Fruit fly (Drosophila melanogaster) whole organism, embryonic: Measurements from ENCODE around the gene Syx13.
A peak's percentile ranks its signal among the peaks of the same experiment; 100 is the strongest.

Source experiments
- Antp ChIP-seq: fragments of 200-800 bp; sonication (Bioruptor generic); optimal IDR thresholded peaks from 3 replicates; lab custom pipeline; 2016; ENCODE audit warnings: missing biosample characterization, missing genetic modification characterization
- Atf-2 ChIP-seq: fragments of 200-800 bp; sonication (Bioruptor generic); optimal IDR thresholded peaks from 2 replicates; lab custom pipeline; 2016; ENCODE audit warnings: missing biosample characterization, missing genetic modification characterization
- B-H1 ChIP-seq: fragments of 200-800 bp; sonication (Bioruptor generic); IDR thresholded peaks from 3 replicates; pipeline ENCODE4 v1.3.6; 2022; ENCODE audit warnings: missing biosample characterization, missing genetic modification characterization
- BtbVII ChIP-seq: fragments of 200-800 bp; sonication (Bioruptor generic); optimal IDR thresholded peaks from 3 replicates; lab custom pipeline; 2017; ENCODE audit warnings: missing biosample characterization, mild to moderate bottlenecking, missing genetic modification characterization
- Bteb2 ChIP-seq: fragments of 200-800 bp; sonication (Bioruptor generic); optimal IDR thresholded peaks from 2 replicates; lab custom pipeline; 2016; ENCODE audit warnings: missing biosample characterization, missing genetic modification characterization
- CG10209 ChIP-seq: fragments of 200-800 bp; sonication (Bioruptor generic); optimal IDR thresholded peaks from 3 replicates; lab custom pipeline; 2017; ENCODE audit warnings: missing biosample characterization, mild to moderate bottlenecking, missing genetic modification characterization, missing genetic modification reagents
- CG10654 ChIP-seq: fragments of 200-800 bp; sonication (Bioruptor generic); optimal IDR thresholded peaks from 2 replicates; lab custom pipeline; 2016; ENCODE audit warnings: missing biosample characterization, missing genetic modification characterization
- CG12236 ChIP-seq: fragments of 200-800 bp; sonication (Bioruptor generic); optimal IDR thresholded peaks from 2 replicates; lab custom pipeline; 2016; ENCODE audit warnings: missing biosample characterization, missing genetic modification characterization
- CG13894 ChIP-seq: fragments of 200-800 bp; sonication (Bioruptor generic); optimal IDR thresholded peaks from 3 replicates; lab custom pipeline; 2018; ENCODE audit warnings: missing biosample characterization, mild to moderate bottlenecking, missing genetic modification characterization, moderate library complexity
- CG14860 ChIP-seq: fragments of 200-800 bp; sonication (Bioruptor generic); IDR thresholded peaks from 3 replicates; pipeline ENCODE4 v1.3.6; 2022; ENCODE audit warnings: missing biosample characterization, missing genetic modification characterization; ENCODE audit not compliant: partially characterized antibody
- CG15011 ChIP-seq: fragments of 200-800 bp; sonication (Bioruptor generic); optimal IDR thresholded peaks from 3 replicates; lab custom pipeline; 2018; ENCODE audit warnings: missing biosample characterization, mild to moderate bottlenecking, missing genetic modification characterization
- CG17361 ChIP-seq: fragments of 200-800 bp; sonication (Bioruptor generic); IDR thresholded peaks from 3 replicates; pipeline ENCODE4 v1.3.6; 2022; ENCODE audit warnings: missing biosample characterization, missing genetic modification characterization
- CG17568 ChIP-seq: fragments of 200-800 bp; sonication (Bioruptor generic); optimal IDR thresholded peaks from 2 replicates; lab custom pipeline; 2018; ENCODE audit warnings: missing biosample characterization, mild to moderate bottlenecking, missing genetic modification characterization, moderate library complexity
- CG2875 ChIP-seq: fragments of 200-800 bp; sonication (Bioruptor generic); optimal IDR thresholded peaks from 2 replicates; lab custom pipeline; 2017; ENCODE audit warnings: missing biosample characterization, mild to moderate bottlenecking, missing genetic modification characterization, missing genetic modification reagents
- CG32767 ChIP-seq: fragments of 200-800 bp; sonication (Bioruptor generic); IDR thresholded peaks from 2 replicates; pipeline ENCODE4 v1.3.6; 2022; ENCODE audit warnings: missing biosample characterization, missing genetic modification characterization
- CG3838 ChIP-seq: fragments of 200-800 bp; sonication (Bioruptor generic); optimal IDR thresholded peaks from 3 replicates; lab custom pipeline; 2016; ENCODE audit warnings: missing biosample characterization, missing genetic modification characterization
- CG3995 ChIP-seq: fragments of 200-800 bp; sonication (Bioruptor generic); optimal IDR thresholded peaks from 3 replicates; lab custom pipeline; 2016; ENCODE audit warnings: missing biosample characterization, missing genetic modification characterization
- CG4730 ChIP-seq: fragments of 200-800 bp; sonication (Bioruptor generic); IDR thresholded peaks from 2 replicates; pipeline ENCODE4 v1.3.6; 2022; ENCODE audit warnings: missing biosample characterization, missing genetic modification characterization
- CG5245 ChIP-seq: fragments of 200-800 bp; sonication (Bioruptor generic); optimal IDR thresholded peaks from 3 replicates; lab custom pipeline; 2016; ENCODE audit warnings: missing biosample characterization, missing genetic modification characterization
- CG7357 ChIP-seq: fragments of 200-800 bp; sonication (Bioruptor generic); IDR thresholded peaks from 3 replicates; pipeline ENCODE4 v1.3.6; 2022; ENCODE audit warnings: missing biosample characterization, missing genetic modification characterization
- CG7372 ChIP-seq: fragments of 200-800 bp; sonication (Bioruptor generic); IDR thresholded peaks from 2 replicates; pipeline ENCODE4 v1.3.6; 2022; ENCODE audit warnings: missing biosample characterization, missing genetic modification characterization
- CG7839 ChIP-seq: fragments of 200-800 bp; sonication (Bioruptor generic); optimal IDR thresholded peaks from 3 replicates; lab custom pipeline; 2018; ENCODE audit warnings: missing biosample characterization, mild to moderate bottlenecking, missing genetic modification characterization, moderate library complexity
- Dfd ChIP-seq, 2 experiments: fragments of >200 bp; optimal IDR thresholded peaks; 2 replicates each; lab custom pipeline; 2017; ENCODE audit warnings: missing biosample characterization in 2 of 2, missing genetic modification characterization in 2 of 2
- Ets97D ChIP-seq: fragments of 200-800 bp; sonication (Bioruptor generic); optimal IDR thresholded peaks from 3 replicates; lab custom pipeline; 2016; ENCODE audit warnings: missing biosample characterization, missing genetic modification characterization
- Gug ChIP-seq: fragments of 200-800 bp; sonication (Bioruptor generic); IDR thresholded peaks from 4 replicates; pipeline ENCODE4 v1.3.6; 2022; ENCODE audit warnings: missing biosample characterization, missing genetic modification characterization
- HLH4C ChIP-seq: fragments of 200-800 bp; sonication (Bioruptor generic); IDR thresholded peaks from 3 replicates; pipeline ENCODE4 v1.3.6; 2022; ENCODE audit warnings: missing biosample characterization, missing genetic modification characterization; ENCODE audit not compliant: partially characterized antibody
- MBD-R2 ChIP-seq: fragments of 200-800 bp; sonication (Bioruptor generic); IDR thresholded peaks from 2 replicates; pipeline ENCODE4 v1.3.6; 2022; ENCODE audit warnings: missing biosample characterization, missing genetic modification characterization
- Mes4 ChIP-seq: fragments of 200-800 bp; sonication (Bioruptor generic); optimal IDR thresholded peaks from 2 replicates; lab custom pipeline; 2016; ENCODE audit warnings: missing biosample characterization, missing genetic modification characterization
- Oli ChIP-seq: fragments of 200-800 bp; sonication (Bioruptor generic); optimal IDR thresholded peaks from 2 replicates; lab custom pipeline; 2018; ENCODE audit warnings: missing biosample characterization, mild to moderate bottlenecking, missing genetic modification characterization, moderate library complexity
- Opbp ChIP-seq: fragments of 200-800 bp; sonication (Bioruptor generic); IDR thresholded peaks from 3 replicates; pipeline ENCODE4 v1.3.6; 2022; ENCODE audit warnings: missing biosample characterization, missing genetic modification characterization; ENCODE audit not compliant: partially characterized antibody
- Tbp ChIP-seq: fragments of >200 bp; optimal IDR thresholded peaks from 2 replicates; lab custom pipeline; 2018; ENCODE audit warnings: missing biosample characterization, missing genetic modification characterization
- Trl ChIP-seq, 3 experiments: fragments of >200 bp in 2 of 3; fragments of 200-800 bp in 1 of 3; sonication (Bioruptor generic) in 1 of 3; optimal IDR thresholded peaks; 2 replicates in 1 of 3; 3 replicates in 2 of 3; lab custom pipeline; 2016 to 2017; ENCODE audit warnings: missing biosample characterization in 1 of 3, missing genetic modification characterization in 1 of 3
- Xrp1 ChIP-seq: fragments of 200-800 bp; sonication (Bioruptor generic); IDR thresholded peaks from 2 replicates; pipeline ENCODE4 v1.3.6; 2022; ENCODE audit warnings: missing biosample characterization, missing genetic modification characterization
- bowl ChIP-seq: fragments of 200-800 bp; sonication (Bioruptor generic); IDR thresholded peaks from 2 replicates; pipeline ENCODE4 v1.3.6; 2022; ENCODE audit warnings: missing biosample characterization, missing genetic modification characterization
- cato ChIP-seq: fragments of 200-800 bp; sonication (Bioruptor generic); optimal IDR thresholded peaks from 2 replicates; lab custom pipeline; 2016; ENCODE audit warnings: missing biosample characterization, missing genetic modification characterization, borderline replicate concordance
- dmrt11E ChIP-seq: fragments of 200-800 bp; sonication (Bioruptor generic); optimal IDR thresholded peaks from 3 replicates; lab custom pipeline; 2018; ENCODE audit warnings: missing biosample characterization, mild to moderate bottlenecking, missing genetic modification characterization, moderate library complexity
- dysf ChIP-seq: fragments of 200-800 bp; sonication (Bioruptor generic); IDR thresholded peaks from 3 replicates; pipeline ENCODE4 v1.3.6; 2022; ENCODE audit warnings: missing biosample characterization, missing genetic modification characterization
- emc ChIP-seq: fragments of 200-800 bp; sonication (Bioruptor generic); optimal IDR thresholded peaks from 2 replicates; lab custom pipeline; 2016; ENCODE audit warnings: missing biosample characterization, missing genetic modification characterization
- gem ChIP-seq: fragments of 200-800 bp; sonication (Bioruptor generic); optimal IDR thresholded peaks from 2 replicates; lab custom pipeline; 2019; ENCODE audit warnings: missing biosample characterization, mild to moderate bottlenecking, missing genetic modification characterization, moderate library complexity
- hb ChIP-seq: fragments of 200-800 bp; sonication (Bioruptor generic); IDR thresholded peaks from 3 replicates; pipeline ENCODE4 v1.3.6; 2022; ENCODE audit warnings: missing biosample characterization, missing genetic modification characterization; ENCODE audit not compliant: partially characterized antibody
- kay ChIP-seq: fragments of 200-800 bp; sonication (Bioruptor generic); optimal IDR thresholded peaks from 2 replicates; lab custom pipeline; 2016; ENCODE audit warnings: missing biosample characterization, missing genetic modification characterization
- ken ChIP-seq: fragments of 200-800 bp; sonication (Bioruptor generic); IDR thresholded peaks from 3 replicates; pipeline ENCODE4 v1.3.6; 2022; ENCODE audit warnings: missing biosample characterization, missing genetic modification characterization
- nau ChIP-seq: fragments of 200-800 bp; sonication (Bioruptor generic); optimal IDR thresholded peaks from 3 replicates; lab custom pipeline; 2017; ENCODE audit warnings: missing biosample characterization, mild to moderate bottlenecking, missing genetic modification characterization, missing genetic modification reagents
- pan ChIP-seq, 4 experiments: fragments of >200 bp in 3 of 4; fragments of 200-800 bp in 1 of 4; sonication (Bioruptor generic) in 1 of 4; optimal IDR thresholded peaks in 3 of 4; IDR thresholded peaks in 1 of 4; 2 replicates each; pipeline versions ENCODE4 v1.3.6 to Lab custom; 2017 to 2022; ENCODE audit warnings: missing biosample characterization in 2 of 4, missing genetic modification characterization in 2 of 4, mixed read lengths in 1 of 4
- ranshi ChIP-seq: fragments of 200-800 bp; sonication (Bioruptor generic); IDR thresholded peaks from 2 replicates; pipeline ENCODE4 v1.3.6; 2022; ENCODE audit warnings: missing biosample characterization, missing genetic modification characterization
- row ChIP-seq: fragments of 200-800 bp; sonication (Bioruptor generic); IDR thresholded peaks from 3 replicates; pipeline ENCODE4 v1.3.6; 2022; ENCODE audit warnings: missing biosample characterization, missing genetic modification characterization
- shn ChIP-seq: fragments of 200-800 bp; sonication (Bioruptor generic); optimal IDR thresholded peaks from 3 replicates; lab custom pipeline; 2016; ENCODE audit warnings: missing biosample characterization, missing genetic modification characterization
- stc ChIP-seq: fragments of 200-800 bp; sonication (Bioruptor generic); IDR thresholded peaks from 2 replicates; pipeline ENCODE4 v1.3.6; 2022; ENCODE audit warnings: missing biosample characterization, missing genetic modification characterization
- toy ChIP-seq: fragments of 200-800 bp; sonication (Bioruptor generic); IDR thresholded peaks from 2 replicates; pipeline ENCODE4 v1.3.6; 2022; ENCODE audit warnings: missing biosample characterization, missing genetic modification characterization
- zen ChIP-seq: fragments of 200-800 bp; sonication (Bioruptor generic); optimal IDR thresholded peaks from 3 replicates; lab custom pipeline; 2018; ENCODE audit warnings: missing biosample characterization, mild to moderate bottlenecking, missing genetic modification characterization, moderate library complexity

The Syx13 gene

DNA sequence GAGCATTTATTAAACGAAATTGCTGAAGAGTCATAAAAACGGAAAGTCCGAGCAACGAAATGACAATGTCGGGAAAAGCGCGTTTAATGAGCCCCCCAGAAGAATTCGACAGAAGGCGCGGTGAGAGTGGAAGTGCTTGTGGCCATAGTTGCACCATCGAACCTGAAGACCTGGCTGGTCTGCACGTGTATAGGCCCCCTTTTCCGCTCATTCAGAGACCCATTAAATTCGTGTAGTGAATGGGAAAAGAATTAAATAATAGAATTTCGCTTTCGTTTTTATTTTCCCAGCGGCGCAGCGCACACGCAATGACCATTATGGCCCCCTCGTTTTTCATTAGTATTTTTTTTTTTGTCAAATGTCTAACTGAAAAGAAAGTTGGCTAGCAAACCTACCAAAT lies 10.9 kb upstream of the Syx13 start (continued):
- TF ChIP-seq Bteb2 (no peak), CG3838 (GFP tag; lab: Kevin White, UChicago) (no peak), CG15011 (no peak), Ets97D (GFP tag; lab: Kevin White, UChicago) (no peak), Trl (optimal IDR thresholded peaks at IDR 0.05; lab: Kevin White, UChicago) (no peak), Trl (GFP tag; optimal IDR thresholded peaks at IDR 0.05; lab: Kevin White, UChicago) (no peak), emc (GFP tag; lab: Kevin White, UChicago) (no peak), CG32767 (GFP tag; lab: Robert Waterston, UW) (no peak), Tbp (GFP tag; lab: Kevin White, UChicago) (no peak), hb (GFP tag; lab: Robert Waterston, UW) (no peak), CG17568 (GFP tag; lab: Kevin White, UChicago) (no peak), ranshi (no peak), MBD-R2 (GFP tag; lab: Robert Waterston, UW) (no peak), dysf (GFP tag; lab: Robert Waterston, UW) (no peak), Opbp (GFP tag; lab: Robert Waterston, UW) (peak; percentile 28; the same call in 1 of the 3 replicates), CG5245 (no peak), CG2875 (GFP tag; lab: Kevin White, UChicago) (no peak), Oli (no peak), gem (tag; lab: Kevin White, UChicago) (no peak), BtbVII (no peak), Dfd (GFP tag; optimal IDR thresholded peaks at IDR 0.05; lab: Kevin White, UChicago) (no peak), zen (tag; lab: Kevin White, UChicago) (no peak), kay (GFP tag; lab: Kevin White, UChicago) (no peak), CG10654 (GFP tag; lab: Kevin White, UChicago) (no peak), CG14860 (0 out of 3 replicates have a peak, but pooled peaks have one; percentile 43), bowl (no peak), stc (GFP tag; lab: Robert Waterston, UW) (no peak), nau (GFP tag; lab: Kevin White, UChicago) (no peak), CG17361 (GFP tag; lab: Robert Waterston, UW) (no peak), CG12236 (no peak), row (no peak), Atf-2 (no peak), CG4730 (GFP tag; lab: Robert Waterston, UW) (no peak), Xrp1 (GFP tag; lab: Robert Waterston, UW) (peak; percentile 22; the same call in 1 of the 2 replicates), Mes4 (no peak), cato (GFP tag; lab: Kevin White, UChicago) (no peak), HLH4C (GFP tag; lab: Robert Waterston, UW) (no peak), dmrt11E (tag; lab: Kevin White, UChicago) (peak; percentile 4), CG7372 (no peak), Antp (GFP tag; lab: Kevin White, UChicago) (no peak), CG3995 (GFP tag; lab: Kevin White, UChicago) (no peak), ken (GFP tag; lab: Robert Waterston, UW) (0 out of 3 replicates have a peak, but pooled peaks have one; percentile 8), CG10209 (no peak), B-H1 (no peak), toy (no peak), CG7357 (no peak), CG13894 (tag; lab: Kevin White, UChicago) (no peak), pan (optimal IDR thresholded peaks at IDR 0.05; lab: Kevin White, UChicago) (no peak), pan (GFP tag; optimal IDR thresholded peaks at IDR 0.05 in 1 of 2, IDR thresholded peaks at IDR 0.05 in 1 of 2) (no peak), shn (GFP tag; lab: Kevin White, UChicago) (no peak), CG7839 (no peak), Gug (GFP tag; lab: Robert Waterston, UW) (no peak)
